Fruit fly (Drosophila melanogaster): ENCODE results near the gene CG11585.

CG11585 gene

DNA sequence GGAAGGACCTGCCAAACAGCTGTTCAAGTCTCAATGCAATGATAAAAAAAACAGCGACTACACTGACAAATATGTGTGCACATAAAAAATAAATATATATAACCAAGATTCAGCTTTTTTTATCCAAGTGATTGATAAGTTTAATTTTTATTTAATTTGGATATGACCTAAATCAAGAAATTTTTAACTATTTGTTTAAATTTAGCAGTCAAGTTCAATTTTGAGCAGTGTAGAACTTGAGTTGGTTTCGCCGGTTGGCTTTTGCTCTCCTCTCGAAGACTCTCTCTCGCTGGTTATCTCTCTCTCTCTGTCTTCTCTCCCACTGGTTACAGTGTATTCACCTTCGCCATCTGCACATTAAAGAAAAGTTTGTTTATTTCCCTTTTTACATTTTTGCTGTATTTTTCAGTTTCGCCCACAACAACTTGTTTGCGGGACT is 28.7 kb downstream of the CG11585 start (continued):
- TF ChIP-seq grn (GFP tag; optimal IDR thresholded peaks at IDR 0.05), result peak; percentile 33
- TF ChIP-seq sisA (GFP tag; IDR thresholded peaks at IDR 0.05), result peak; percentile 87
- TF ChIP-seq salm (tag; optimal IDR thresholded peaks at IDR 0.05), result peak; percentile 86
- no peak for TF ChIP-seq zen2 (GFP tag; IDR thresholded peaks at IDR 0.05; ENCODE audit: partially characterized antibody)
- TF ChIP-seq lilli (GFP tag; optimal IDR thresholded peaks at IDR 0.05), result peak; percentile 83
- TF ChIP-seq Hr39 (optimal IDR thresholded peaks at IDR 0.05), result no peak
- TF ChIP-seq CG17568 (GFP tag; optimal IDR thresholded peaks at IDR 0.05), result peak; percentile 69
- peak; percentile 87 for TF ChIP-seq Asciz (GFP tag; optimal IDR thresholded peaks at IDR 0.05)
- peak; percentile 43 for TF ChIP-seq exex (tag; optimal IDR thresholded peaks at IDR 0.05)
- TF ChIP-seq CG10274 (GFP tag; optimal IDR thresholded peaks at IDR 0.05), result peak; percentile 53
- TF ChIP-seq CG4424 (GFP tag; optimal IDR thresholded peaks at IDR 0.05), result peak; percentile 91
- peak; percentile 84 for TF ChIP-seq Awh (GFP tag; IDR thresholded peaks at IDR 0.05)
- TF ChIP-seq CG4360 (GFP tag; IDR thresholded peaks at IDR 0.05), result 0 out of 2 replicates have a peak, but pooled peaks have one; percentile 27
- peak; percentile 94 for TF ChIP-seq unpg (GFP tag; optimal IDR thresholded peaks at IDR 0.05)
- peak; percentile 80 for TF ChIP-seq CG6854 (GFP tag; optimal IDR thresholded peaks at IDR 0.05)
- TF ChIP-seq gem (tag; optimal IDR thresholded peaks at IDR 0.05), result peak; percentile 95
- TF ChIP-seq Meics (GFP tag; optimal IDR thresholded peaks at IDR 0.05), result peak; percentile 87
- TF ChIP-seq schlank (tag; optimal IDR thresholded peaks at IDR 0.05), result peak; percentile 66
- TF ChIP-seq stwl (tag; optimal IDR thresholded peaks at IDR 0.05), result peak; percentile 6
- TF ChIP-seq CG8388 (GFP tag; optimal IDR thresholded peaks at IDR 0.05), result peak; percentile 89
- TF ChIP-seq maf-S (GFP tag; optimal IDR thresholded peaks at IDR 0.05), result peak; percentile 67
- TF ChIP-seq Nf-YA (GFP tag; IDR thresholded peaks at IDR 0.05), result peak; percentile 75
- peak; percentile 44 for TF ChIP-seq ems (GFP tag; optimal IDR thresholded peaks at IDR 0.05)
- peak; percentile 28 for TF ChIP-seq CG10565 (GFP tag; optimal IDR thresholded peaks at IDR 0.05)
- TF ChIP-seq her (GFP tag; optimal IDR thresholded peaks at IDR 0.05), result no peak
- TF ChIP-seq CG34422 (GFP tag; IDR thresholded peaks at IDR 0.05), result peak; percentile 88
- TF ChIP-seq pfk (GFP tag; optimal IDR thresholded peaks at IDR 0.05), result no peak
- TF ChIP-seq Dp (GFP tag; optimal IDR thresholded peaks at IDR 0.05), result no peak
- peak; percentile 76 for TF ChIP-seq CG43689 (GFP tag; IDR thresholded peaks at IDR 0.05)
- no peak for TF ChIP-seq CG15479 (GFP tag; optimal IDR thresholded peaks at IDR 0.05)
- TF ChIP-seq CG2129 (GFP tag; IDR thresholded peaks at IDR 0.05; ENCODE audit: partially characterized antibody), result no peak
- TF ChIP-seq CTCF (GFP tag; optimal IDR thresholded peaks at IDR 0.05), result peak; percentile 39
- no peak for TF ChIP-seq BEAF-32 (GFP tag; optimal IDR thresholded peaks at IDR 0.05)
- TF ChIP-seq sob (GFP tag; IDR thresholded peaks at IDR 0.05), result peak; percentile 88
- TF ChIP-seq CG10959 (GFP tag; IDR thresholded peaks at IDR 0.05), result peak; percentile 76
- TF ChIP-seq Hsf (GFP tag; optimal IDR thresholded peaks at IDR 0.05), result peak; percentile 82
- TF ChIP-seq ewg (GFP tag; optimal IDR thresholded peaks at IDR 0.05), result peak; percentile 67
- peak; percentile 75 for TF ChIP-seq CG15514 (GFP tag; optimal IDR thresholded peaks at IDR 0.05)
- TF ChIP-seq CG9215 (GFP tag; IDR thresholded peaks at IDR 0.05), result peak; percentile 81
- TF ChIP-seq cwo (GFP tag; optimal IDR thresholded peaks at IDR 0.05), result peak; percentile 86
- TF ChIP-seq inv (GFP tag; IDR thresholded peaks at IDR 0.05; ENCODE audit: partially characterized antibody), result no peak
- peak; percentile 81 for TF ChIP-seq CG13775 (GFP tag; optimal IDR thresholded peaks at IDR 0.05)
- peak; percentile 89 for TF ChIP-seq slbo (GFP tag; IDR thresholded peaks at IDR 0.05)
- peak; percentile 91 for TF ChIP-seq CG9727 (GFP tag; optimal IDR thresholded peaks at IDR 0.05)
- 0 out of 2 replicates have a peak, but pooled peaks have one; percentile 68 for TF ChIP-seq CG16779 (GFP tag; IDR thresholded peaks at IDR 0.05)
- peak; percentile 62 for TF ChIP-seq CG12071 (GFP tag; optimal IDR thresholded peaks at IDR 0.05)
- no peak for TF ChIP-seq CG9797 (GFP tag; optimal IDR thresholded peaks at IDR 0.05)
- TF ChIP-seq CG31441 (GFP tag; IDR thresholded peaks at IDR 0.05), result peak; percentile 96
- peak; percentile 70; the same call in 2 of the 3 replicates for TF ChIP-seq CG11093 (GFP tag; IDR thresholded peaks at IDR 0.05)
- peak; percentile 70 for TF ChIP-seq Hand (GFP tag; optimal IDR thresholded peaks at IDR 0.05)
- peak; percentile 88 for TF ChIP-seq Blimp-1 (GFP tag; optimal IDR thresholded peaks at IDR 0.05)
